Fruit fly (Drosophila melanogaster) whole organism, wandering third instar larva: ENCODE measurements around the gene CG14710.

ENCODE experiments used
- Abd-B ChIP-seq: fragments of >200 bp; optimal IDR thresholded peaks from 2 replicates; lab custom pipeline; 2017; ENCODE audit warnings: missing biosample characterization, missing genetic modification characterization
- CG32264 ChIP-seq: fragments of 200-800 bp; sonication (Bioruptor generic); optimal IDR thresholded peaks from 2 replicates; lab custom pipeline; 2016; ENCODE audit warnings: missing biosample characterization, missing genetic modification characterization
- CG9705 ChIP-seq: fragments of 200-800 bp; sonication (Bioruptor generic); optimal IDR thresholded peaks from 2 replicates; lab custom pipeline; 2018; ENCODE audit warnings: missing biosample characterization, mild to moderate bottlenecking, missing genetic modification characterization
- CrebA ChIP-seq: fragments of 200-800 bp; sonication (Bioruptor generic); optimal IDR thresholded peaks from 2 replicates; lab custom pipeline; 2016; ENCODE audit warnings: missing biosample characterization, mild to moderate bottlenecking, missing genetic modification characterization, borderline replicate concordance
- Dfd ChIP-seq: fragments of >200 bp; optimal IDR thresholded peaks from 2 replicates; lab custom pipeline; 2017; ENCODE audit warnings: missing biosample characterization, missing genetic modification characterization
- Dif ChIP-seq: fragments of 200-275, 200-300 bp; sonication (Bioruptor generic); optimal IDR thresholded peaks from 2 replicates; lab custom pipeline; 2018; ENCODE audit warnings: missing biosample characterization, missing genetic modification characterization; ENCODE audit not compliant: partially characterized antibody
- GATAd ChIP-seq: sonication (Bioruptor generic); optimal IDR thresholded peaks from 2 replicates; lab custom pipeline; 2016; ENCODE audit warnings: missing biosample characterization, missing genetic modification characterization
- HLH106 ChIP-seq: fragments of 200-800 bp; optimal IDR thresholded peaks from 3 replicates; lab custom pipeline; 2019; ENCODE audit warnings: missing biosample characterization, mild to moderate bottlenecking, missing genetic modification characterization, moderate library complexity
- Hnf4 ChIP-seq: fragments of 200-800 bp; sonication (Bioruptor generic); optimal IDR thresholded peaks from 2 replicates; lab custom pipeline; 2016; ENCODE audit warnings: missing biosample characterization, mild to moderate bottlenecking, missing genetic modification characterization
- Hr78 ChIP-seq: fragments of >200 bp; optimal IDR thresholded peaks from 2 replicates; lab custom pipeline; 2017; ENCODE audit warnings: missing biosample characterization, missing genetic modification characterization
- Hr83 ChIP-seq: fragments of 200-300 bp; sonication (Bioruptor generic); optimal IDR thresholded peaks from 2 replicates; lab custom pipeline; 2016; ENCODE audit warnings: missing biosample characterization, mild to moderate bottlenecking, missing genetic modification characterization, moderate library complexity; ENCODE audit not compliant: poor library complexity, severe bottlenecking
- Jra ChIP-seq: sonication (Bioruptor generic); optimal IDR thresholded peaks from 2 replicates; lab custom pipeline; 2016; ENCODE audit warnings: missing biosample characterization, missing genetic modification characterization
- Mio ChIP-seq: sonication (Bioruptor generic); optimal IDR thresholded peaks from 2 replicates; lab custom pipeline; 2016; ENCODE audit warnings: missing biosample characterization, missing genetic modification characterization
- N ChIP-seq: fragments of >200 bp; optimal IDR thresholded peaks from 2 replicates; lab custom pipeline; 2018; ENCODE audit warnings: missing biosample characterization, missing external identifiers, missing genetic modification characterization
- OdsH ChIP-seq: fragments of 200-800 bp; sonication (Bioruptor generic); optimal IDR thresholded peaks from 2 replicates; lab custom pipeline; 2016; ENCODE audit warnings: missing biosample characterization, mild to moderate bottlenecking, missing genetic modification characterization
- Rel ChIP-seq, 2 experiments: fragments of 200-800 bp; sonication (Bioruptor generic) in 1 of 2; optimal IDR thresholded peaks; 2 replicates in 1 of 2; 3 replicates in 1 of 2; lab custom pipeline; 2016 to 2019; ENCODE audit warnings: mild to moderate bottlenecking in 2 of 2, missing biosample characterization in 2 of 2, missing genetic modification characterization in 2 of 2, moderate library complexity in 1 of 2
- Sp1 ChIP-seq: fragments of 200-800 bp; sonication (Bioruptor generic); optimal IDR thresholded peaks from 3 replicates; lab custom pipeline; 2019; ENCODE audit warnings: missing biosample characterization, mild to moderate bottlenecking, missing genetic modification characterization, moderate library complexity
- Vsx2 ChIP-seq: fragments of 200-300, 225-300 bp; sonication (Bioruptor generic); optimal IDR thresholded peaks from 2 replicates; lab custom pipeline; 2018; ENCODE audit warnings: missing biosample characterization, missing genetic modification characterization; ENCODE audit not compliant: partially characterized antibody
- br ChIP-seq: fragments of 200-800 bp; sonication (Bioruptor generic); optimal IDR thresholded peaks from 2 replicates; lab custom pipeline; 2016; ENCODE audit warnings: missing biosample characterization, missing genetic modification characterization
- brk ChIP-seq: fragments of 200-800 bp; sonication (Bioruptor generic); optimal IDR thresholded peaks from 2 replicates; lab custom pipeline; 2016; ENCODE audit warnings: missing biosample characterization, mild to moderate bottlenecking, missing genetic modification characterization
- dmrt93B ChIP-seq: fragments of 200-800 bp; sonication (Bioruptor generic); optimal IDR thresholded peaks from 2 replicates; lab custom pipeline; 2018; ENCODE audit warnings: missing biosample characterization, mild to moderate bottlenecking, missing genetic modification characterization
- dsf ChIP-seq: sonication (Bioruptor generic); optimal IDR thresholded peaks from 2 replicates; lab custom pipeline; 2016; ENCODE audit warnings: missing biosample characterization, missing genetic modification characterization, borderline replicate concordance
- ey ChIP-seq: fragments of 200-800 bp; sonication (Bioruptor generic); optimal IDR thresholded peaks from 2 replicates; lab custom pipeline; 2016; ENCODE audit warnings: missing biosample characterization, missing genetic modification characterization
- foxo ChIP-seq, 2 experiments: fragments of 200-800 bp; sonication (Bioruptor generic); optimal IDR thresholded peaks; 2 replicates in 1 of 2; 3 replicates in 1 of 2; lab custom pipeline; 2016 to 2017; ENCODE audit warnings: missing biosample characterization in 2 of 2, missing genetic modification characterization in 2 of 2
- fru ChIP-seq: fragments of 200-800 bp; sonication (Bioruptor generic); optimal IDR thresholded peaks from 3 replicates; lab custom pipeline; 2016; ENCODE audit warnings: missing biosample characterization, mild to moderate bottlenecking, missing genetic modification characterization
- h ChIP-seq: fragments of 200-800 bp; sonication (Bioruptor generic); optimal IDR thresholded peaks from 3 replicates; lab custom pipeline; 2016; ENCODE audit warnings: missing biosample characterization, mild to moderate bottlenecking, missing genetic modification characterization
- lola ChIP-seq: fragments of >200 bp; optimal IDR thresholded peaks from 2 replicates; lab custom pipeline; 2017; ENCODE audit warnings: missing biosample characterization, missing genetic modification characterization
- pan ChIP-seq: fragments of >200 bp; optimal IDR thresholded peaks from 2 replicates; lab custom pipeline; 2017
- psq ChIP-seq: fragments of 200-800 bp; sonication (Bioruptor generic); optimal IDR thresholded peaks from 3 replicates; lab custom pipeline; 2017; ENCODE audit warnings: missing biosample characterization, mild to moderate bottlenecking, missing genetic modification characterization, moderate library complexity
- rgr ChIP-seq: fragments of 200-800 bp; sonication (Bioruptor generic); optimal IDR thresholded peaks from 3 replicates; lab custom pipeline; 2016; ENCODE audit warnings: missing biosample characterization, mild to moderate bottlenecking, missing genetic modification characterization
- sage ChIP-seq: fragments of 200-800 bp; sonication (Bioruptor generic); optimal IDR thresholded peaks from 2 replicates; lab custom pipeline; 2016; ENCODE audit warnings: missing biosample characterization, mild to moderate bottlenecking, missing genetic modification characterization
- sv ChIP-seq: fragments of 200-800 bp; sonication (Bioruptor generic); optimal IDR thresholded peaks from 3 replicates; lab custom pipeline; 2016; ENCODE audit warnings: missing biosample characterization, missing genetic modification characterization
- tai ChIP-seq: sonication (Bioruptor generic); optimal IDR thresholded peaks from 2 replicates; lab custom pipeline; 2016; ENCODE audit warnings: missing biosample characterization, missing genetic modification characterization
- usp ChIP-seq: fragments of >200 bp; optimal IDR thresholded peaks from 2 replicates; lab custom pipeline; 2017; ENCODE audit warnings: missing biosample characterization, missing genetic modification characterization
- woc ChIP-seq: sonication (Bioruptor generic); optimal IDR thresholded peaks from 2 replicates; lab custom pipeline; 2016; ENCODE audit warnings: missing biosample characterization, mild to moderate bottlenecking, missing genetic modification characterization

CG14710 gene

DNA sequence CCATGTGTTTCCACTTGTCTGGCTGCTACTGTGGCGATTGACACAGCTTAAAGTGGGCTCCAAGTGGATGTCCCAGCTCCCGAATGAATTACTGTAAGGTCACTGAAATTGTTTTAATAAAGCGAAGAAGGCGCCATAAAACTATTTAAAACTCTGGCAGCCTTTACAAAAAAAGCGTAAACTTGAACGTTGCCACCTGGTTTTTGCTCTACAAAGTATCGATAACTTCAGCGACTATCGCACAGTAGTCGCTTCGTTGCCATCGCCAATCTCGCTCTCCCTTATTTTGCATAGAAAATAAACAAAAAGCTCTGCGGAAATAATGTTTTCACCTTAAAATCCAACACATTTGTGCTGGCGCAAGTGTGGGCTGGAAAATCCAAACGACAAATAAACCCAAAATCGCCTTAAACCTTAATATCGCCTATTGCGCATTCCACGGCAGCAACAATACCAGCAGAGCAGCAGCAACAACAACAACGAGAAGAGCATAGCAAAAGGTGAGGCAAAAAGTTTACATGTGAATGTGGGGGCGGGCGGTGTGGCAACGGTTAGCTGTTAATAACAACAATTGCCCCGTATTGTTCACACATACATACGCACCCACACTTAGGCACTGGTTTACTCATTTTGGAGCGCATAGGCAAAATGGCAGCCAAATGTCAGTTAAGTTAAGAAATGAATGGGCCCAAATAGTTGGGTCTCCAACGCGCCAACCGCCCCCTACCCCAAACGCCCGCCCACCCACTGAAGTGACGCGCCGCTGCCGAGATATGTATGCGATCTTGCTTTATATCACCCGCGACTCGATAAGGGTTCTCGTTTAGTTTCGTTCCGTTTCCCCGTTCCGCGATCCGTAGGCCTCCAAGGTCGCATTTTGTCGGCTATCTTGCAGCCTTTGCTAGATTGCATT is 38.3 kb upstream of the CG14710 start, which contains the start of gene wkd:
Gene wkd (plus strand): TSS at position 237 of the 913 bp plus-strand sequence.
- TF ChIP-seq pan (lab: Kevin White, UChicago) (no peak), N (no peak), sage (GFP tag; lab: Kevin White, UChicago) (no peak), Hnf4 (GFP tag; lab: Kevin White, UChicago) (no peak), h (no peak), CG32264 (GFP tag; lab: Kevin White, UChicago) (no peak), Sp1 (GFP tag; lab: Kevin White, UChicago) (no peak), dsf (GFP tag; lab: Kevin White, UChicago) (no peak), woc (GFP tag; lab: Kevin White, UChicago) (no peak), br (GFP tag; lab: Kevin White, UChicago) (no peak), CG9705 (GFP tag; lab: Kevin White, UChicago) (no peak), usp (GFP tag; lab: Kevin White, UChicago) (no peak), ey (no peak), Vsx2 (no peak), OdsH (peak; percentile 10), Mio (no peak), foxo (GFP tag; optimal IDR thresholded peaks at IDR 0.05; lab: Kevin White, UChicago) (no peak), CrebA (GFP tag; lab: Kevin White, UChicago) (no peak), brk (GFP tag; lab: Kevin White, UChicago) (no peak), fru (no peak), sv (GFP tag; lab: Kevin White, UChicago) (no peak), lola (no peak), GATAd (no peak), psq (peak; percentile 37), Hr83 (GFP tag; lab: Kevin White, UChicago) (peak; percentile 3)
- TF ChIP-seq, all 38 proteins: peak for 3

DNA sequence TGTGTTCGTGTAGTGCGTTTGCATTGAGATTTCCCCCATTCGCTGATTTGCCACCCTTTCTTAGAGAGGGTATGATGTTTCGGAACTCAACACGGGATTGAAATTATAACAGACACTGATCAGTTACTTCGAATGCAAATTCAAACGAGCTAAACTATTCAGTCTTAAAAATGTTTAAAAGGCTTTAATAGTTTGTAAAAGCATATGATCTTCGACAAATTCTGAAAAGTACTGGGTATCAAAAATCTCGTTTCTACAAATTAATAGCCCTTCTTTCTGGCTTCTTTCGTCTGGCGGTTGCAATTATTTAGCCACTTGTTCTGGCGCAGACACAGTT is 37.7 kb upstream of the CG14710 start:
- no peak for TF ChIP-seq Hr78
- peak; percentile 59 for TF ChIP-seq ey
- no peak for TF ChIP-seq dsf (GFP tag; lab: Kevin White, UChicago)
- TF ChIP-seq Mio, result no peak
- TF ChIP-seq, all 38 proteins: peak for 1

DNA sequence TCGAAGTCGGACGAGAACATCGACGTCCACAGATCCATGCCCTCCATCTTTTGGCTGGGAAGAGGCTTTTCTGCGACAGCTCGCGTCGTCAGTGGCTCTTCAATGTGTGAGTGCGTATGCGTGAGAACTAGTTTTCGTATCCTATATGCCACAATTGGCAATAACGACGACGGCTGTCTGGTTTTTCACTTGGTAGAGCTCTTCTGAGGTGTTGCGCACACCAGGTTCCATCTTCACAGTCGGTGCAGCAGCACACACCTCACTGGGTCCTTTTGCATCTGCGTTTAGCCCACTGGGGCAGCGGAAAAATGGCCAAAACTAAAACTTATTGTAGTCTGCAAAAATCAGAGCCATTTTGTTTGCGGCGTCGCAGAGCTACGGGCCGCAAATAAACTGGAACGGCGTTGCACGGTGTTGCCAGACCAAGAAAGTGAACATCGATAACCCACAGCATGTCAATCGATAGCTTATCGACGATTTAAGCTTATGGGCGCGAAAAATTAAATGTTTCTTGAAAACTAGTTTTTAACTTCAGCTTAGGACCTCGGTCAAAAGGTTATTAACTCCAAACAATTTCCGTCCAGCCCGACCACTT is 30.0 kb upstream of the CG14710 start, which contains the start of gene CG6791:
Gene CG6791 (minus strand): TSS at position 383 of the 595 bp plus-strand sequence.
- TF ChIP-seq tai, result no peak
- TF ChIP-seq h, result no peak
- no peak for TF ChIP-seq CG32264 (GFP tag; lab: Kevin White, UChicago)
- no peak for TF ChIP-seq GATAd
- no peak for TF ChIP-seq ey
- no peak for TF ChIP-seq lola
- no peak for TF ChIP-seq dmrt93B (GFP tag; lab: Kevin White, UChicago)
- TF ChIP-seq sv (GFP tag; lab: Kevin White, UChicago), result no peak
- no peak for TF ChIP-seq sage (GFP tag; lab: Kevin White, UChicago)
- no peak for TF ChIP-seq Jra (GFP tag; lab: Kevin White, UChicago)
- no peak for TF ChIP-seq OdsH
- TF ChIP-seq Sp1 (GFP tag; lab: Kevin White, UChicago), result no peak
- TF ChIP-seq brk (GFP tag; lab: Kevin White, UChicago), result no peak
- TF ChIP-seq Rel (GFP tag; optimal IDR thresholded peaks at IDR 0.05; lab: Kevin White, UChicago), result no peak
- no peak for TF ChIP-seq Rel (tag; optimal IDR thresholded peaks at IDR 0.05; lab: Kevin White, UChicago)
- TF ChIP-seq dsf (GFP tag; lab: Kevin White, UChicago), result no peak
- no peak for TF ChIP-seq woc (GFP tag; lab: Kevin White, UChicago)
- TF ChIP-seq CrebA (GFP tag; lab: Kevin White, UChicago), result no peak
- TF ChIP-seq, all 38 proteins: peak for 0

DNA sequence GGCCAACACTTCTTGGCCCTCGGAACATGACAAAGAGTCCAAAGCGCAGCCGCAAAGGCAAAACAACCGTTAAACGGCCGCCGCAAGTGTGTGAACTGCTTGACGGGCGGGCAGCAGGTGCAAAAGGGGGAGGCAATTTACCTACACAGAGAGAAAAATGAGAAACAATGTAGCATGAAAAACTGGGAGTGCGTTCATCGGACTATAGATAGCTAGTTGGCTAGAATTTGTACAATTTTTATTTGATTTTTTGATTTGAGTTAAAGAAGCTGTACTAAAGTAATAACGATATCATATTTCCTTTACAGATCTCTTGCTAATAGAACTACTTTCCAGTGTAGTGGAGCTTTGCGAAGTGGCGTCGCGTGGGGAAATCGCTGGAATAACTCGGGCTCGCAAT is 24.4 kb upstream of the CG14710 start:
- no peak for TF ChIP-seq foxo (GFP tag; optimal IDR thresholded peaks at IDR 0.05; lab: Kevin White, UChicago)
- TF ChIP-seq Dif (GFP tag; lab: Kevin White, UChicago), result no peak
- TF ChIP-seq Dfd (GFP tag; lab: Kevin White, UChicago), result no peak
- no peak for TF ChIP-seq GATAd
- TF ChIP-seq Abd-B (GFP tag; lab: Kevin White, UChicago), result no peak
- TF ChIP-seq dmrt93B (GFP tag; lab: Kevin White, UChicago), result no peak
- no peak for TF ChIP-seq HLH106 (tag; lab: Kevin White, UChicago)
- TF ChIP-seq rgr (GFP tag; lab: Kevin White, UChicago), result no peak
- TF ChIP-seq CG32264 (GFP tag; lab: Kevin White, UChicago), result no peak
- no peak for TF ChIP-seq fru
